Fruit fly (Drosophila melanogaster) whole organism, wandering third instar larva: ENCODE data around the gene CG31808.

Experiments used
- CG9705 ChIP-seq: fragments of 200-800 bp; sonication (Bioruptor generic); optimal IDR thresholded peaks from 2 replicates; lab custom pipeline; 2018; ENCODE audit warnings: missing biosample characterization, mild to moderate bottlenecking, missing genetic modification characterization
- Dfd ChIP-seq: fragments of >200 bp; optimal IDR thresholded peaks from 2 replicates; lab custom pipeline; 2017; ENCODE audit warnings: missing biosample characterization, missing genetic modification characterization
- Hr78 ChIP-seq: fragments of >200 bp; optimal IDR thresholded peaks from 2 replicates; lab custom pipeline; 2017; ENCODE audit warnings: missing biosample characterization, missing genetic modification characterization
- Jra ChIP-seq: sonication (Bioruptor generic); optimal IDR thresholded peaks from 2 replicates; lab custom pipeline; 2016; ENCODE audit warnings: missing biosample characterization, missing genetic modification characterization
- ey ChIP-seq: fragments of 200-800 bp; sonication (Bioruptor generic); optimal IDR thresholded peaks from 2 replicates; lab custom pipeline; 2016; ENCODE audit warnings: missing biosample characterization, missing genetic modification characterization
- jim ChIP-seq: fragments of 175-275, 200-325 bp; sonication (Bioruptor generic); optimal IDR thresholded peaks from 2 replicates; lab custom pipeline; 2016; ENCODE audit warnings: missing biosample characterization, mild to moderate bottlenecking, missing genetic modification characterization
- psq ChIP-seq: fragments of 200-800 bp; sonication (Bioruptor generic); optimal IDR thresholded peaks from 3 replicates; lab custom pipeline; 2017; ENCODE audit warnings: missing biosample characterization, mild to moderate bottlenecking, missing genetic modification characterization, moderate library complexity
- tai ChIP-seq: sonication (Bioruptor generic); optimal IDR thresholded peaks from 2 replicates; lab custom pipeline; 2016; ENCODE audit warnings: missing biosample characterization, missing genetic modification characterization
- usp ChIP-seq: fragments of >200 bp; optimal IDR thresholded peaks from 2 replicates; lab custom pipeline; 2017; ENCODE audit warnings: missing biosample characterization, missing genetic modification characterization

DNA sequence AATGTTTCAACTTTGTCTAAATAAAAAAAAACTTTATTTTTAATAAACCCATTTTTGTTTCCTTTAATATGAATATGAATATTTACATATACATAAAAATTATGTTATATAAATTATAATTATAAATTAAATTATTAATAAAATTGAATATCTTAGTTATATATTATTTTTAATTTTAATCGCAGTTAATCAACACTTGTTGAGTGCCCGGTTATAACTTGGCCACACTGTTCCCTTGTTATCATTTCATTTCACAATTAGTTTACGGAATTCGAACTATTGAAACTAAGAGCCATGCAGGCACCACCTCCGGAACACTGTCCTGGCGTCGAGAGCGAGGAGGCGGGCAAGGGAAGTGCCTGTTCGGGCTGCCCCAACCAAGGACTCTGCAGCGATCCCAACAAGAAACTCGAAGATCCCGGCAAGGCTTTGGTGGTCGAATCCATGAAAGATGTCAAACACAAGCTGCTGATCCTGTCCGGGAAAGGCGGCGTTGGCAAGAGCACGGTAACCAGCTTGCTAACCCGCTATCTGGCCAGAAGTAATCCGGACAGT is 16.4 kb upstream of the CG31808 start, which contains the start of gene Nubp1:
- TF ChIP-seq ey (GFP tag; lab: Kevin White, UChicago): no peak
- TF ChIP-seq psq: no peak
- TF ChIP-seq Dfd (GFP tag; lab: Kevin White, UChicago): no peak
- no peak for TF ChIP-seq usp (GFP tag; lab: Kevin White, UChicago)
- TF ChIP-seq CG9705: no peak
- no peak for TF ChIP-seq jim (GFP tag; lab: Kevin White, UChicago)
- TF ChIP-seq Jra (GFP tag; lab: Kevin White, UChicago): no peak
- TF ChIP-seq Hr78 (GFP tag; lab: Kevin White, UChicago): no peak
- no peak for TF ChIP-seq tai
